Worm (Caenorhabditis elegans) whole organism, late embryonic: Measurements from ENCODE around the gene cyp-34A8.

Source experiments
- Y22D7AL.16 ChIP-seq: sonication (generic microtip); optimal IDR thresholded peaks from 2 replicates; lab custom pipeline; 2016; ENCODE audit warnings: missing genetic modification characterization, missing compliant biosample characterization
- ceh-19 ChIP-seq: fragments of 200-800 bp; sonication (Bioruptor generic); optimal IDR thresholded peaks from 2 replicates; lab custom pipeline; 2018; ENCODE audit warnings: mild to moderate bottlenecking, missing genetic modification characterization, missing compliant biosample characterization
- ceh-24 ChIP-seq: sonication (generic microtip); optimal IDR thresholded peaks from 2 replicates; lab custom pipeline; 2016; ENCODE audit warnings: mild to moderate bottlenecking, missing genetic modification characterization, missing compliant biosample characterization
- ceh-45 ChIP-seq: fragments of 200-800 bp; sonication (Bioruptor generic); IDR thresholded peaks from 2 replicates; pipeline ENCODE4 v1.3.6; 2022; ENCODE audit warnings: missing genetic modification reagents, missing genetic modification characterization, missing compliant biosample characterization
- dmd-4 ChIP-seq: sonication (generic microtip); optimal IDR thresholded peaks from 2 replicates; lab custom pipeline; 2016; ENCODE audit warnings: borderline replicate concordance, missing genetic modification characterization, missing compliant biosample characterization
- pag-3 ChIP-seq: sonication (generic microtip); optimal IDR thresholded peaks from 2 replicates; lab custom pipeline; 2016; ENCODE audit warnings: missing compliant biosample characterization, missing genetic modification characterization, borderline replicate concordance
- pha-4 ChIP-seq: fragments of 150-350 bp; optimal IDR thresholded peaks from 2 replicates; lab custom pipeline; 2018; ENCODE audit warnings: missing biosample characterization, missing genetic modification reagents, missing genetic modification characterization
- pqm-1 ChIP-seq: sonication (generic microtip); optimal IDR thresholded peaks from 2 replicates; lab custom pipeline; 2016; ENCODE audit warnings: missing genetic modification characterization, missing compliant biosample characterization
- sox-2 ChIP-seq: fragments of 200-800 bp; sonication (Bioruptor generic); IDR thresholded peaks from 2 replicates; pipeline ENCODE4 v1.3.6; 2022; ENCODE audit warnings: missing genetic modification reagents, missing genetic modification characterization, missing compliant biosample characterization
- tbx-2 ChIP-seq: sonication (generic microtip); optimal IDR thresholded peaks from 2 replicates; lab custom pipeline; 2016; ENCODE audit warnings: missing genetic modification characterization, missing compliant biosample characterization
- tbx-7 ChIP-seq: sonication (generic microtip); optimal IDR thresholded peaks from 2 replicates; lab custom pipeline; 2016; ENCODE audit warnings: missing genotype, missing genetic modification characterization, missing compliant biosample characterization

- TF ChIP-seq pha-4 (tag; lab: Kevin White, UChicago) (no peak), sox-2 (GFP tag; lab: Robert Waterston, UW) (no peak), pqm-1 (tag; lab: Kevin White, UChicago) (no peak), ceh-24 (tag; lab: Kevin White, UChicago) (no peak), ceh-19 (GFP tag; lab: Kevin White, UChicago) (no peak), pag-3 (tag; lab: Kevin White, UChicago) (no peak), Y22D7AL.16 (tag; lab: Kevin White, UChicago) (no peak), ceh-45 (no peak), dmd-4 (tag; lab: Kevin White, UChicago) (no peak), tbx-7 (tag; lab: Kevin White, UChicago) (no peak), tbx-2 (tag; lab: Kevin White, UChicago) (no peak)
Measured at ce11 chrV:3949723-3950122, 17.9 kb downstream of the cyp-34A8 start, which contains the start of gene dach-1.
